Worm (Caenorhabditis elegans) whole organism, L4 larva: ENCODE measurements around the gene tag-77.
A peak's percentile ranks its signal among the peaks of the same experiment; 100 is the strongest.

ENCODE experiments used
- F10B5.3 ChIP-seq: sonication (generic microtip); optimal IDR thresholded peaks from 2 replicates; lab custom pipeline; 2016; ENCODE audit warnings: mild to moderate bottlenecking, missing genetic modification characterization, missing compliant biosample characterization
- F26F4.8 ChIP-seq: fragments of 200-800 bp; sonication (Bioruptor generic); conservative IDR thresholded peaks from 2 replicates; pipeline ENCODE4 v1.3.6; 2022; ENCODE audit warnings: missing genetic modification characterization, missing compliant biosample characterization
- F49E8.2 ChIP-seq: sonication (generic microtip); optimal IDR thresholded peaks from 2 replicates; lab custom pipeline; 2016; ENCODE audit warnings: missing compliant biosample characterization, mild to moderate bottlenecking, missing genetic modification characterization, borderline replicate concordance
- Y48G9A.11 ChIP-seq: fragments of 200-800 bp; sonication (Bioruptor generic); IDR thresholded peaks from 2 replicates; pipeline ENCODE4 v1.3.6; 2022; ENCODE audit warnings: missing genetic modification reagents, missing genetic modification characterization, missing compliant biosample characterization
- ZK546.5 ChIP-seq, 2 experiments: sonication (generic microtip); optimal IDR thresholded peaks; 2 replicates each; lab custom pipeline; 2017; ENCODE audit warnings: missing biosample characterization in 2 of 2, missing genetic modification characterization in 2 of 2
- aha-1 ChIP-seq: fragments of 150-350 bp; peaks from one replicate; lab custom pipeline; 2014; ENCODE audit warnings: missing biosample characterization, missing genetic modification characterization
- aly-2 ChIP-seq: sonication (generic microtip); optimal IDR thresholded peaks from 2 replicates; lab custom pipeline; 2018; ENCODE audit warnings: missing biosample characterization, missing genetic modification characterization
- arid-1 ChIP-seq: fragments of 200-800 bp; sonication (Bioruptor generic); conservative IDR thresholded peaks from 2 replicates; pipeline ENCODE4 v1.3.6; 2022; ENCODE audit warnings: missing genetic modification reagents, missing genetic modification characterization, missing compliant biosample characterization
- ceh-28 ChIP-seq: fragments of 150-350 bp; optimal IDR thresholded peaks from 2 replicates; lab custom pipeline; 2014; ENCODE audit warnings: missing biosample characterization, missing genetic modification reagents, missing genetic modification characterization
- ceh-32 ChIP-seq: sonication (generic microtip); optimal IDR thresholded peaks from 2 replicates; lab custom pipeline; 2016; ENCODE audit warnings: mild to moderate bottlenecking, missing genetic modification characterization, missing compliant biosample characterization; ENCODE audit not compliant: poor library complexity
- ceh-82 ChIP-seq: sonication (generic microtip); optimal IDR thresholded peaks from 2 replicates; lab custom pipeline; 2017; ENCODE audit warnings: missing biosample characterization, missing genetic modification characterization
- ces-1 ChIP-seq: fragments of 150-350 bp; sonication (generic microtip); optimal IDR thresholded peaks from 4 replicates; lab custom pipeline; 2014; ENCODE audit warnings: missing biosample characterization, missing genetic modification reagents, missing genetic modification characterization
- daf-16 ChIP-seq, 3 experiments: sonication (generic microtip); optimal IDR thresholded peaks; 2 replicates each; lab custom pipeline; 2016 to 2017; ENCODE audit warnings: missing genetic modification characterization in 3 of 3, missing genetic modification reagents in 3 of 3, mild to moderate bottlenecking in 2 of 3, missing compliant biosample characterization in 2 of 3, missing biosample characterization in 1 of 3, moderate library complexity in 1 of 3
- dpl-1 ChIP-seq: fragments of 150-350 bp; optimal IDR thresholded peaks from 2 replicates; lab custom pipeline; 2014; ENCODE audit warnings: missing biosample characterization, missing genetic modification reagents, missing genetic modification characterization
- egl-43 ChIP-seq: fragments of 200-800 bp; sonication (Bioruptor generic); IDR thresholded peaks from 2 replicates; pipeline ENCODE4 v1.3.6; 2022; ENCODE audit warnings: missing genetic modification reagents, missing genetic modification characterization, missing compliant biosample characterization
- fkh-10 ChIP-seq: fragments of 150-350 bp; optimal IDR thresholded peaks from 2 replicates; lab custom pipeline; 2014; ENCODE audit warnings: missing biosample characterization, missing genetic modification reagents, missing genetic modification characterization
- hlh-11 ChIP-seq: fragments of 200-800 bp; sonication (Bioruptor generic); optimal IDR thresholded peaks from 2 replicates; lab custom pipeline; 2018; ENCODE audit warnings: mild to moderate bottlenecking, missing genetic modification characterization, missing compliant biosample characterization
- hlh-30 ChIP-seq: sonication (generic microtip); optimal IDR thresholded peaks from 2 replicates; lab custom pipeline; 2017; ENCODE audit warnings: antibody characterized with exemption, mild to moderate bottlenecking, missing genetic modification characterization, missing compliant biosample characterization; ENCODE audit not compliant: insufficient read depth
- jun-1 ChIP-seq: fragments of 150-350 bp; optimal IDR thresholded peaks from 2 replicates; lab custom pipeline; 2014; ENCODE audit warnings: missing biosample characterization, missing genetic modification reagents, missing genetic modification characterization
- lim-7 ChIP-seq: fragments of 200-800 bp; sonication (Bioruptor generic); IDR thresholded peaks from 2 replicates; pipeline ENCODE4 v1.3.6; 2022; ENCODE audit warnings: missing genetic modification characterization, missing compliant biosample characterization
- lin-13 ChIP-seq: fragments of 150-350 bp; optimal IDR thresholded peaks from 2 replicates; lab custom pipeline; 2014; ENCODE audit warnings: missing biosample characterization, missing genetic modification reagents, missing genetic modification characterization
- lin-29 ChIP-seq: fragments of 200-800 bp; sonication (Bioruptor generic); IDR thresholded peaks from 2 replicates; pipeline ENCODE4 v1.3.6; 2022; ENCODE audit warnings: missing genetic modification reagents, missing genetic modification characterization, missing compliant biosample characterization
- lin-38 ChIP-seq: fragments of 200-800 bp; sonication (Bioruptor generic); IDR thresholded peaks from 2 replicates; pipeline ENCODE4 v1.3.6; 2022; ENCODE audit warnings: missing genetic modification reagents, missing genetic modification characterization, missing compliant biosample characterization
- lin-39 ChIP-seq: fragments of 150-350 bp; optimal IDR thresholded peaks from 2 replicates; lab custom pipeline; 2014; ENCODE audit warnings: missing biosample characterization, missing genetic modification reagents, missing genetic modification characterization
- lsy-2 ChIP-seq, 2 experiments: fragments of 150-350 bp in 1 of 2; sonication (generic microtip) in 1 of 2; optimal IDR thresholded peaks; 2 replicates each; lab custom pipeline; 2014 to 2017; ENCODE audit warnings: missing biosample characterization in 2 of 2, missing genetic modification characterization in 2 of 2
- madf-5 ChIP-seq, 2 experiments: fragments of 200-800 bp; sonication (Bioruptor generic); IDR thresholded peaks; 2 replicates each; pipeline ENCODE4 v1.3.6; 2022; ENCODE audit warnings: missing compliant biosample characterization in 2 of 2, missing genetic modification characterization in 2 of 2
- mep-1 ChIP-seq: fragments of 150-350 bp; sonication (generic microtip); optimal IDR thresholded peaks from 3 replicates; lab custom pipeline; 2014; ENCODE audit warnings: missing biosample characterization, missing genetic modification characterization
- nhr-111 ChIP-seq: fragments of 200-800 bp; sonication (Bioruptor generic); optimal IDR thresholded peaks from 2 replicates; lab custom pipeline; 2018; ENCODE audit warnings: mild to moderate bottlenecking, missing genetic modification characterization, missing compliant biosample characterization
- nhr-28 ChIP-seq: fragments of 150-350 bp; optimal IDR thresholded peaks from 2 replicates; lab custom pipeline; 2014; ENCODE audit warnings: missing biosample characterization, missing genetic modification characterization
- nhr-42 ChIP-seq: fragments of 200-800 bp; sonication (Bioruptor generic); IDR thresholded peaks from 2 replicates; pipeline ENCODE4 v1.3.6; 2022; ENCODE audit warnings: missing genetic modification characterization, missing compliant biosample characterization
- pha-4 ChIP-seq, 2 experiments: fragments of 150-350 bp in 1 of 2; fragments of 200-800 bp in 1 of 2; sonication (Bioruptor generic) in 1 of 2; IDR thresholded peaks in 1 of 2; optimal IDR thresholded peaks in 1 of 2; 2 replicates each; pipeline versions ENCODE4 v1.3.6 to Lab custom; 2014 to 2022; ENCODE audit warnings: missing genetic modification characterization in 2 of 2, missing genetic modification reagents in 2 of 2, missing biosample characterization in 1 of 2, missing compliant biosample characterization in 1 of 2
- php-3 ChIP-seq: fragments of 200-800 bp; sonication (Bioruptor generic); IDR thresholded peaks from 2 replicates; pipeline ENCODE4 v1.3.6; 2022; ENCODE audit warnings: missing genetic modification reagents, missing genetic modification characterization, missing compliant biosample characterization
- sdz-12 ChIP-seq: fragments of 200-800 bp; sonication (Bioruptor generic); optimal IDR thresholded peaks from 2 replicates; lab custom pipeline; 2018; ENCODE audit warnings: mild to moderate bottlenecking, missing genetic modification characterization, missing compliant biosample characterization
- spr-1 ChIP-seq: sonication (generic microtip); optimal IDR thresholded peaks from 2 replicates; lab custom pipeline; 2016; ENCODE audit warnings: mild to moderate bottlenecking, missing genetic modification characterization, missing compliant biosample characterization
- unc-39 ChIP-seq: sonication (generic microtip); optimal IDR thresholded peaks from 2 replicates; lab custom pipeline; 2017; ENCODE audit warnings: missing biosample characterization, missing genetic modification characterization
- unc-62 ChIP-seq, 3 experiments: fragments of 150-350 bp in 1 of 3; sonication (generic microtip); optimal IDR thresholded peaks in 2 of 3; peaks in 1 of 3; 1 replicate in 1 of 3; 2 replicates in 2 of 3; lab custom pipeline; 2014 to 2017; ENCODE audit warnings: missing biosample characterization in 3 of 3, missing genetic modification characterization in 3 of 3, missing genetic modification reagents in 3 of 3, missing genotype in 1 of 3
- vab-7 ChIP-seq: fragments of 200-800 bp; sonication (Bioruptor generic); IDR thresholded peaks from 2 replicates; pipeline ENCODE4 v1.3.6; 2022; ENCODE audit warnings: missing genetic modification reagents, missing genetic modification characterization, missing compliant biosample characterization
- zfp-3 ChIP-seq: fragments of 200-800 bp; sonication (Bioruptor generic); conservative IDR thresholded peaks from 2 replicates; pipeline ENCODE4 v1.3.6; 2022; ENCODE audit warnings: missing genetic modification reagents, missing genetic modification characterization, missing compliant biosample characterization

tag-77 gene

ce11 chrIV:8523981-8524380 lies 13.6 kb upstream of the tag-77 start:
- no peak for TF ChIP-seq arid-1
- TF ChIP-seq ceh-32 (tag; lab: Kevin White, UChicago) = no peak
- TF ChIP-seq F26F4.8 (GFP tag; lab: Robert Waterston, UW) = no peak
- no peak for TF ChIP-seq vab-7
- no peak for TF ChIP-seq nhr-42
- TF ChIP-seq unc-62 (GFP tag; optimal IDR thresholded peaks at IDR 0.05 in 1 of 2; lab: Kevin White, UChicago) = peak in 1 of 2 experiments; percentile 96
- no peak for TF ChIP-seq unc-62 (tag; optimal IDR thresholded peaks at IDR 0.05; lab: Kevin White, UChicago)

DNA sequence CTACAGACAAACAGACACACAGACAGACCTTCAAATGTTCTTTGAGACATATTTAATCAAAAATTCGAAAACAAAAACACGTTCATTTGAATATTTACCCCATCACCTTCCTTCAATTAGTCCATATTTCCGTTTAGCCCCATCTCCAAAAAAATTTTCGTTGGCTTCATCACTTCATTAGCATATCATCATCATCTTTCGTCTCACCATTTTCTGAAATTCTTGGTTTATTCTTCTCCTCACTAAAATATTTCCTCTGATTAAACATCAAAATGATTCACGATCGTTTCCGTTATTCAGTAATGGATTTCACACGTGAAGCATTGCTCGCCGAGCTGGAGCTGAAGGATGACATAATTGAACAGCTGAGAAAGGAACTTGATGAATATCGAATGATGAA lies 10.2 kb upstream of the tag-77 start, which contains the start of gene pkg-2:
pkg-2 (plus strand) TSS at position 301 of the 400 bp plus-strand sequence.
- TF ChIP-seq dpl-1 = no peak
- TF ChIP-seq pha-4 (GFP tag; IDR thresholded peaks at IDR 0.05; lab: Robert Waterston, UW) = no peak
- TF ChIP-seq pha-4 (tag; optimal IDR thresholded peaks at IDR 0.05; lab: Kevin White, UChicago) = no peak
- TF ChIP-seq ZK546.5 (tag; optimal IDR thresholded peaks at IDR 0.05; lab: Kevin White, UChicago) = no peak

DNA sequence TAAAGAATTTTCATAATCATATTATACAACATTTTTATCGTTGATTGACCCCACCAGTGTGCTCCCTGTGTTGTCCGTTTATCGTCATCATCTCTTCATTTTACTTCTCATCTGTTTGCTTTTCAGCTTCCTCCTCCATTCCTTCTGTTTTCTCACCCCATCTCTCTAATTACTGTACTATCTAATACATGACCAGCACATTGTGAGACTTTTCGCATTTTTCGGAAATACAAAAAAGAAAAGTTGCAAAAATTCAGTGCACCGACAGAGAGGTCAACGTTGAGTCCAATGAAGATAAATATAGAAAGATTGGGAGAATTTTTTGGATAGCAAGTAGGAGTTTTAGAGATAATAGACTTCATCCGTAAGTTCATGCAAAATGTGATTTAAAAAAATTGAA lies 9.6 kb upstream of the tag-77 start:
- TF ChIP-seq unc-62 (GFP tag; optimal IDR thresholded peaks at IDR 0.05 in 1 of 2; lab: Kevin White, UChicago) (peak in 1 of 2 experiments; percentile 95), unc-62 (tag; optimal IDR thresholded peaks at IDR 0.05; lab: Kevin White, UChicago) (no peak), jun-1 (tag; lab: Kevin White, UChicago) (no peak)

ce11 chrIV:8514546-8514945 lies 4.2 kb upstream of the tag-77 start:
- TF ChIP-seq Y48G9A.11 (GFP tag; lab: Robert Waterston, UW) (no peak), lin-38 (GFP tag; lab: Robert Waterston, UW) (0 out of 2 replicates have a peak, but pooled peaks have one; percentile 16), madf-5 (GFP tag; IDR thresholded peaks at IDR 0.05; lab: Robert Waterston, UW) (no peak), lin-29 (GFP tag; lab: Robert Waterston, UW) (no peak), F49E8.2 (tag; lab: Kevin White, UChicago) (peak; percentile 20)

DNA sequence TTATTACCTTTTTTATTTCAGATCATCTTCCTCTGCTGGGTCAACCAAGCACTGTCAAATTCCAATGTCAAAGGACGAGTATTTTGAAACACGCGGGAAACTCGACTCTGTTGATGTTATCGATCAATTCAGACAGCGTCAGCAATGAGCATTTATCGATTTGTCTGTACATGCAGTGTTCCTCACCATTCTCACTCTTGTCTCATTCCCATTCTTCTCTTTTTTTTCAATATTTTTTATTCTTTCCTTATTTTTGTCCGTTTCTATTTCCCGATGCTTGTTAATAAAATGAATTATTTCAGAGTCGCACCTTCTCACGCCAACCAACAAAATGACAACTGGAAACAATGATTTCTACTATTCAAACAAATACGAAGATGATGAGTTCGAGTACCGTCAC lies 3.3 kb upstream of the tag-77 start, which contains the start of gene cks-1:
cks-1 (plus strand) TSS at position 301 of the 400 bp plus-strand sequence.
- TF ChIP-seq ceh-32 (tag; lab: Kevin White, UChicago) (no peak), lin-39 (tag; lab: Kevin White, UChicago) (no peak), unc-39 (tag; lab: Kevin White, UChicago) (no peak), F10B5.3 (no peak), spr-1 (tag; lab: Kevin White, UChicago) (no peak), ceh-82 (tag; lab: Kevin White, UChicago) (no peak), lin-13 (GFP tag; lab: Kevin White, UChicago) (no peak), ceh-28 (tag; lab: Kevin White, UChicago) (no peak), nhr-111 (GFP tag; lab: Kevin White, UChicago) (no peak), nhr-28 (tag; lab: Kevin White, UChicago) (no peak), lim-7 (no peak)

DNA sequence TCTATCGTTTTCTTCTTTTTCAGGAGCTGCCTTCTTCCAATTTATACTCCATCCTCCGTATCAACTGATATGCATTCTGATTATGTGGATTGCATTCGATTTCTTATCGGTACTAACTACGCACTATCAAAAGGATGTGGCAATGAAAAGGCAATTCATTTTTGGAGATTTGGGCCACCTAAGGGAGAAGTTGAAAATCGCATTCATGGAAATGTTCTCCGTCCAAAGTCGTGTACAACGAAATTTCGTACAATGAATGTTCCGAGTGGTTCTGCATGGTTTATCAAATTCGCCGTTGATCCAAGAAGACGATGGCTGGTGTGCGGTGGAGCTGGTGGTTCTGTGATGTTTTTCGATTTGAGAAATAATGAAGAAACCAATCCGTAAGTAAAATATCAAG lies 2.3 kb upstream of the tag-77 start, which contains the start of gene C09G4.4:
C09G4.4 (plus strand) TSS at position 301 of the 400 bp plus-strand sequence.
- no peak for TF ChIP-seq F49E8.2 (tag; lab: Kevin White, UChicago)
- TF ChIP-seq lin-13 (GFP tag; lab: Kevin White, UChicago) = no peak
- TF ChIP-seq F10B5.3 = no peak
- TF ChIP-seq egl-43 = no peak
- TF ChIP-seq hlh-11 = no peak

- peak in 1 of 2 experiments; percentile 78 for TF ChIP-seq lsy-2 (tag; optimal IDR thresholded peaks at IDR 0.05; lab: Kevin White, UChicago)
- peak; percentile 20 for TF ChIP-seq aha-1 (tag; lab: Kevin White, UChicago)
- TF ChIP-seq Y48G9A.11 (GFP tag; lab: Robert Waterston, UW) = no peak
- peak; percentile 58 for TF ChIP-seq ces-1
- no peak for TF ChIP-seq php-3
- peak; percentile 46 for TF ChIP-seq mep-1 (tag; lab: Kevin White, UChicago)
- no peak for TF ChIP-seq hlh-11
- TF ChIP-seq fkh-10 (GFP tag; lab: Kevin White, UChicago) = peak; percentile 20
- TF ChIP-seq hlh-30 (tag; lab: Kevin White, UChicago) = peak; percentile 57
- TF ChIP-seq sdz-12 (GFP tag; lab: Kevin White, UChicago) = no peak
- TF ChIP-seq lin-38 (GFP tag; lab: Robert Waterston, UW) = peak; percentile 44
- TF ChIP-seq daf-16 (GFP tag; optimal IDR thresholded peaks at IDR 0.05; lab: Kevin White, UChicago) = no peak
- peak; percentile 29 for TF ChIP-seq daf-16 (tag; optimal IDR thresholded peaks at IDR 0.05; lab: Kevin White, UChicago)
- TF ChIP-seq aly-2 (tag; lab: Kevin White, UChicago) = no peak
- TF ChIP-seq zfp-3 (GFP tag; lab: Robert Waterston, UW) = no peak
These were observed 708 bp upstream of the tag-77 start, which contains the start of gene mes-6 for ce11 chrIV:8511056-8511455. Gene mes-6 (plus strand): TSS chrIV:8511284.
